Worm (Caenorhabditis elegans) whole organism, L1 larva: Measurements from ENCODE around the gene F32D1.7.

Experiments used
- blmp-1 ChIP-seq: fragments of 150-350 bp; optimal IDR thresholded peaks from 2 replicates; lab custom pipeline; 2014; ENCODE audit warnings: missing biosample characterization, missing genetic modification characterization
- ces-1 ChIP-seq: fragments of 150-350 bp; optimal IDR thresholded peaks from 2 replicates; lab custom pipeline; 2014; ENCODE audit warnings: missing biosample characterization, missing genetic modification reagents, missing genetic modification characterization
- jun-1 ChIP-seq: fragments of 150-350 bp; optimal IDR thresholded peaks from 2 replicates; lab custom pipeline; 2014; ENCODE audit warnings: missing biosample characterization, missing genetic modification reagents, missing genetic modification characterization
- lsy-2 ChIP-seq, 2 experiments: fragments of 150-350 bp; optimal IDR thresholded peaks; 2 replicates each; lab custom pipeline; 2014; ENCODE audit warnings: missing biosample characterization in 2 of 2, missing genetic modification characterization in 2 of 2
- mab-9 ChIP-seq: fragments of 200-800 bp; sonication (Bioruptor generic); IDR thresholded peaks from 2 replicates; pipeline ENCODE4 v1.3.6; 2022; ENCODE audit warnings: missing genetic modification reagents, missing genetic modification characterization, missing compliant biosample characterization
- nhr-84 ChIP-seq: sonication (generic microtip); optimal IDR thresholded peaks from 2 replicates; lab custom pipeline; 2017; ENCODE audit warnings: missing biosample characterization, missing genetic modification characterization
- snpc-4 ChIP-seq: fragments of 150-350 bp; optimal IDR thresholded peaks from 2 replicates; lab custom pipeline; 2014; ENCODE audit warnings: missing biosample characterization, missing genetic modification characterization
- ztf-4 ChIP-seq: fragments of 150-350 bp; optimal IDR thresholded peaks from 2 replicates; lab custom pipeline; 2014; ENCODE audit warnings: missing biosample characterization, missing genetic modification characterization

ce11 chrV:4356047-4356612, 19.8 kb downstream of the F32D1.7 start:
- no peak for TF ChIP-seq snpc-4 (tag; lab: Kevin White, UChicago)
- no peak for TF ChIP-seq ces-1 (GFP tag; lab: Kevin White, UChicago)
- no peak for TF ChIP-seq mab-9
- TF ChIP-seq nhr-84 (tag; lab: Kevin White, UChicago) = no peak
- TF ChIP-seq jun-1 (tag; lab: Kevin White, UChicago) = no peak
- TF ChIP-seq lsy-2 (tag; optimal IDR thresholded peaks at IDR 0.05; lab: Kevin White, UChicago) = no peak
- no peak for TF ChIP-seq blmp-1 (tag; lab: Kevin White, UChicago)
- TF ChIP-seq ztf-4 = no peak
